Fruit fly (Drosophila melanogaster) whole organism, wandering third instar larva: ENCODE data around the gene lectin-29Ca.

ENCODE experiments used
- CG9705 ChIP-seq: fragments of 200-800 bp; sonication (Bioruptor generic); optimal IDR thresholded peaks from 2 replicates; lab custom pipeline; 2018; ENCODE audit warnings: missing biosample characterization, mild to moderate bottlenecking, missing genetic modification characterization
- Dfd ChIP-seq: fragments of >200 bp; optimal IDR thresholded peaks from 2 replicates; lab custom pipeline; 2017; ENCODE audit warnings: missing biosample characterization, missing genetic modification characterization
- Hr83 ChIP-seq: fragments of 200-300 bp; sonication (Bioruptor generic); optimal IDR thresholded peaks from 2 replicates; lab custom pipeline; 2016; ENCODE audit warnings: missing biosample characterization, mild to moderate bottlenecking, missing genetic modification characterization, moderate library complexity; ENCODE audit not compliant: poor library complexity, severe bottlenecking
- Myc ChIP-seq: fragments of >200 bp; optimal IDR thresholded peaks from 2 replicates; lab custom pipeline; 2017
- Sp1 ChIP-seq: fragments of 200-800 bp; sonication (Bioruptor generic); optimal IDR thresholded peaks from 3 replicates; lab custom pipeline; 2019; ENCODE audit warnings: missing biosample characterization, mild to moderate bottlenecking, missing genetic modification characterization, moderate library complexity
- foxo ChIP-seq, 2 experiments: fragments of 200-800 bp; sonication (Bioruptor generic); optimal IDR thresholded peaks; 2 replicates in 1 of 2; 3 replicates in 1 of 2; lab custom pipeline; 2016 to 2017; ENCODE audit warnings: missing biosample characterization in 2 of 2, missing genetic modification characterization in 2 of 2
- fru ChIP-seq: fragments of 200-800 bp; sonication (Bioruptor generic); optimal IDR thresholded peaks from 3 replicates; lab custom pipeline; 2016; ENCODE audit warnings: missing biosample characterization, mild to moderate bottlenecking, missing genetic modification characterization
- lola ChIP-seq: fragments of >200 bp; optimal IDR thresholded peaks from 2 replicates; lab custom pipeline; 2017; ENCODE audit warnings: missing biosample characterization, missing genetic modification characterization
- sv ChIP-seq: fragments of 200-800 bp; sonication (Bioruptor generic); optimal IDR thresholded peaks from 3 replicates; lab custom pipeline; 2016; ENCODE audit warnings: missing biosample characterization, missing genetic modification characterization
- usp ChIP-seq: fragments of >200 bp; optimal IDR thresholded peaks from 2 replicates; lab custom pipeline; 2017; ENCODE audit warnings: missing biosample characterization, missing genetic modification characterization

DNA sequence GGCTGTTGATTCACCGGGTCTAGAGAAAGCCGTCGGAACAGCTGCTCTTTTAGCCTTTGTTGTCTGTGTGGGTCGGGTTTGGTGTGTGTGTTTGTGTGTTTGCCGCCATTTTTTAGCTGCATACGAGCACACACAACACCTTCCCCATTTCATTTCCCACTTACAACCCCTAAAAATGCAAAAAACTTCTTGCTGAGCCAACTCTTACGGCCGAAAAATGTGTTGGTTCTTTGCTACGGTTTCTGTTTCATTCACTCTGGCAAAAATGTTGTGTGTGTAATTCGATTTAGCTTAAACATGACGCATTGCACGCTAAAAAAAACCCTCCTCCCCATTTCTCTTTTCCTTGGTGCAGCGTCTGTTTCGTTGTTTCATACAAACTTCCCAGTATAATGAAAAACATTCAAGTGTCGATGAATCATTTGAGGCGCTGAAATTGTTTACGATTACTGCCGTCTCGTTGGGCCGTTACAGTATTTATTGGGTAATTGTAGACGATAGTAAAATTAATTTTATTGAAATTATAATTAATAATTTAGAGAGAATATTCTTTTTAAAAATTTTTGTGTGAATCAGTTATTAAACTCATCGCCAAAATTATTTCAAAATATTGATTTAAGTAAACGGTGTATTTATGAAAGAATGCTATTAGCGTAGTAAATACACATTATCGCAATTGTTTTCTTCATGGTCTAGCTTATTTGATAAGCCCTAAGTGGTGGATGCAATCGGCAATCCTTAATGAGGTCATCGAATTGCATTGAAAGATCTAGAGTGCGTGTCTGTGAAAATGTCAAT is 32.1 kb upstream of the lectin-29Ca start:
- TF ChIP-seq lola (GFP tag; lab: Kevin White, UChicago) (no peak), fru (GFP tag; lab: Kevin White, UChicago) (no peak), Sp1 (no peak), foxo (GFP tag; optimal IDR thresholded peaks at IDR 0.05; lab: Kevin White, UChicago) (no peak), CG9705 (GFP tag; lab: Kevin White, UChicago) (no peak), Dfd (GFP tag; lab: Kevin White, UChicago) (no peak), sv (GFP tag; lab: Kevin White, UChicago) (no peak), Myc (lab: Kevin White, UChicago) (no peak), Hr83 (no peak), usp (GFP tag; lab: Kevin White, UChicago) (no peak)
